Worm (Caenorhabditis elegans) whole organism, mixed stage, embryonic: ENCODE measurements around the gene R144.13.

ENCODE experiments used
- blmp-1 ChIP-seq: fragments of 150-350 bp; optimal IDR thresholded peaks from 2 replicates; lab custom pipeline; 2014; ENCODE audit warnings: missing biosample characterization, missing genetic modification characterization
- drap-1 ChIP-seq: fragments of 200-800 bp; sonication (Bioruptor generic); optimal IDR thresholded peaks from 3 replicates; lab custom pipeline; 2018; ENCODE audit warnings: mild to moderate bottlenecking, missing genetic modification characterization, missing compliant biosample characterization
- elt-1 ChIP-seq: sonication (generic microtip); optimal IDR thresholded peaks from 2 replicates; lab custom pipeline; 2017; ENCODE audit warnings: missing genetic modification characterization, mild to moderate bottlenecking, missing compliant biosample characterization, antibody characterized with exemption, moderate library complexity, borderline replicate concordance; ENCODE audit not compliant: insufficient read depth
- elt-3 ChIP-seq: fragments of 150-350 bp; optimal IDR thresholded peaks from 2 replicates; lab custom pipeline; 2014; ENCODE audit warnings: missing biosample characterization, missing genetic modification characterization
- lin-13 ChIP-seq: fragments of 150-350 bp; optimal IDR thresholded peaks from 2 replicates; lab custom pipeline; 2014; ENCODE audit warnings: missing biosample characterization, missing genetic modification characterization
- nhr-237 ChIP-seq: fragments of 150-350 bp; optimal IDR thresholded peaks from 2 replicates; lab custom pipeline; 2014; ENCODE audit warnings: missing biosample characterization, missing genetic modification characterization
- pha-4 ChIP-seq: fragments of 150-350 bp; optimal IDR thresholded peaks from 2 replicates; lab custom pipeline; 2018; ENCODE audit warnings: missing biosample characterization, missing genetic modification reagents, missing genetic modification characterization
- snpc-4 ChIP-seq: fragments of 150-350 bp; optimal IDR thresholded peaks from 2 replicates; lab custom pipeline; 2014; ENCODE audit warnings: missing biosample characterization, missing genetic modification characterization
- sptf-1 ChIP-seq: sonication (generic microtip); optimal IDR thresholded peaks from 2 replicates; lab custom pipeline; 2017; ENCODE audit warnings: mild to moderate bottlenecking, missing genetic modification characterization, moderate library complexity, missing compliant biosample characterization
- tbx-8 ChIP-seq: fragments of 200-800 bp; sonication (Bioruptor generic); optimal IDR thresholded peaks from 2 replicates; lab custom pipeline; 2018; ENCODE audit warnings: mild to moderate bottlenecking, missing genetic modification characterization, moderate library complexity, missing compliant biosample characterization

DNA sequence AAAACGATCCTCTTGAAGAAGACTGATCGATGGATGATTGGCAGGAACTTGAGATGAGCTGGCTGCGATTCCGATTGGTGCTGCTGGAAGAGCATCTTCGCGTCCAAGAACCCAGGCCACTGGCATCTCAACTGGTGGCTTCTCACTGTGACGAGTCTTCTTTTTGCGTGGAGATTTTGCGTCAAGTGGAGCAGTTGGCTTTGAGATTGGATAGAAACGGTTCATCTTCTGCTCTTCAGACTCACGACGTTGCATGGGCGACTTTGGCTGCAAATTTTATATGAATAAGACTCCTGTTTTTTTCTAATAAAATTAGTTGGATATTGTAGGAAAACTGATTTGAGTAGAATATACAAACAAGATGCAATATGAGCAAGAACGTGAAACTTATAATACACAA, 12.3 kb upstream of the R144.13 start:
- TF ChIP-seq sptf-1 (tag; lab: Kevin White, UChicago) = no peak
- no peak for TF ChIP-seq snpc-4 (tag; lab: Kevin White, UChicago)
- TF ChIP-seq blmp-1 = no peak
- TF ChIP-seq lin-13 (tag; lab: Kevin White, UChicago) = no peak
- TF ChIP-seq tbx-8 (GFP tag; lab: Kevin White, UChicago) = no peak
- no peak for TF ChIP-seq elt-1 (tag; lab: Kevin White, UChicago)
- no peak for TF ChIP-seq pha-4 (tag; lab: Kevin White, UChicago)
- TF ChIP-seq drap-1 = no peak
- no peak for TF ChIP-seq nhr-237
- no peak for TF ChIP-seq elt-3 (tag; lab: Kevin White, UChicago)
